Worm (Caenorhabditis elegans): Measurements from ENCODE around the gene F58F9.4.
"Not testable (repeated sequence)": the region's sequence is repeated elsewhere in the genome, so short reads cannot be mapped to it uniquely, and the experiment has no call there.

F58F9.4 gene

DNA sequence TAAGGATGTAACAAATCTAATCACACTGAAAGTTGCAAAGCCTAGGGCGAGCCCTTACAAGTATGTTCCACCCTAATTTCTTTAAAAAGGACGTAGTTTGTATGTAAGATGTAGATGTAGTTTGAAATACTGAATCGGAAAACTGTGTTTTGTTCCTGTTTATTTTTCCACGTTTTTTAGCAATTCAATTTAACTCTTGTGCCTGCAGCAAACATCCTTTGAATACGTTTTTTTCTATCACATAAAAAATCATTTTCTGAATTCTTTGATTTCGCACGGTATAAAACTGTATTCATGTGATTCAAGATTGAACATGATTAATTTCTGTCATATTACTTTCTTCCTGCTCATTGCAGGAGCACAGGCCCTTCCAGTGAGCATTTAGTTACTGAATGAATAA lies 9.2 kb downstream of the F58F9.4 start, which contains the start of gene F58F9.9:
Gene F58F9.9, plus strand, starts transcription at position 301 of the 400 bp plus-strand sequence.
- TF ChIP-seq cog-1 (tag; optimal IDR thresholded peaks at IDR 0.05) (no peak), ref-1 (GFP tag; conservative IDR thresholded peaks at IDR 0.05) (no peak), klf-2 (GFP tag; conservative IDR thresholded peaks at IDR 0.05) (no peak), tab-1 (GFP tag; IDR thresholded peaks at IDR 0.05) (no peak), ztf-23 (GFP tag; IDR thresholded peaks at IDR 0.05) (no peak), ztf-29 (GFP tag; IDR thresholded peaks at IDR 0.05) (no peak), flt-1 (GFP tag; IDR thresholded peaks at IDR 0.05) (no peak), T22C8.4 (GFP tag; IDR thresholded peaks at IDR 0.05) (no peak), med-1 (GFP tag; optimal IDR thresholded peaks at IDR 0.05; ENCODE audit: insufficient read depth) (no peak)

DNA sequence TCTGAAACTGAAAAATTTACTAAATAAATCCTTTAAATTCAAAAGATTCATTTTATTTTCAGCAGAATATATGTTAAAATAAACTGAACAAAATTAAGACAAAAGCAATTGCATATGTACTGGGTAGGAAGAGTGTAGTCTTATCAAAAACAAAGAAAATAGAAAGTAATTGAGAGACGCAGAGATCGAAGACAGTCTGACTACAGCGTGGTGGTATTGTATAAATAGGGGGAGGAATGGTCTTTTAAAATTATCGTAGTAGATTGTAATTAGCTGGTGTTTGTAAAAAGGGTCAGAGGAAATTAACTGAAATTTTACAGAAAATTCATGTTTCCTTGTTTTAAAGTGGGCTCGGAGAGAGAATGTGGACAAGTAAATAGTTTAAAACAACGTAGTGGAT lies 17.7 kb downstream of the F58F9.4 start, which contains the start of gene acox-3:
Gene acox-3, minus strand, starts transcription at position 7 of the 400 bp plus-strand sequence.
- TF ChIP-seq T22C8.4 (GFP tag; IDR thresholded peaks at IDR 0.05) (no peak), flt-1 (GFP tag; IDR thresholded peaks at IDR 0.05) (no peak)

DNA sequence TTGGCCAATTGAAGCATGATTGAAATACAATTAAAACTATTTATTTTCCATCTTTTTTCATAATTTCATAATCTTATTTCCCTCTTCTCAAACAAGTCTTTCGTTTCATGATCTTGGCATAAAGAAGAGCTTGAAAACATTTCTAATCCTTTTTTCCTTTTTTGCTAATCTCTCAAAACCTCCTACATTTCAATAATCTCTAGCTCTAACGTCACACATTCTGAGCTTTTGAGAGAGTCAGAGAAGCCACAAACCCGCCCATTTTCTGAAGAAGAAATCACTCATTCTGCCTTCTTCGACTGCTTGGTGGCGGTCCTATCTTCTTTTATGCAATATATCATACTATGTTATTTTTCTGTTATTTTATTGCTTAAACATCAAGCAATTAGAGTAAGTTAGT lies 18.8 kb downstream of the F58F9.4 start, which contains the start of gene F58F9.1:
Gene F58F9.1, plus strand, starts transcription at position 251 of the 400 bp plus-strand sequence.
- TF ChIP-seq ztf-23 (GFP tag; IDR thresholded peaks at IDR 0.05), result no peak
- TF ChIP-seq tab-1 (GFP tag; IDR thresholded peaks at IDR 0.05), result no peak
- TF ChIP-seq flt-1 (GFP tag; IDR thresholded peaks at IDR 0.05), result no peak
- TF ChIP-seq klf-2 (GFP tag; conservative IDR thresholded peaks at IDR 0.05), result no peak
- no peak for TF ChIP-seq med-1 (GFP tag; optimal IDR thresholded peaks at IDR 0.05; ENCODE audit: insufficient read depth)
- TF ChIP-seq ztf-29 (GFP tag; IDR thresholded peaks at IDR 0.05), result no peak
- TF ChIP-seq T22C8.4 (GFP tag; IDR thresholded peaks at IDR 0.05), result no peak
- no peak for TF ChIP-seq ref-1 (GFP tag; conservative IDR thresholded peaks at IDR 0.05)
- no peak for TF ChIP-seq cog-1 (tag; optimal IDR thresholded peaks at IDR 0.05)

DNA sequence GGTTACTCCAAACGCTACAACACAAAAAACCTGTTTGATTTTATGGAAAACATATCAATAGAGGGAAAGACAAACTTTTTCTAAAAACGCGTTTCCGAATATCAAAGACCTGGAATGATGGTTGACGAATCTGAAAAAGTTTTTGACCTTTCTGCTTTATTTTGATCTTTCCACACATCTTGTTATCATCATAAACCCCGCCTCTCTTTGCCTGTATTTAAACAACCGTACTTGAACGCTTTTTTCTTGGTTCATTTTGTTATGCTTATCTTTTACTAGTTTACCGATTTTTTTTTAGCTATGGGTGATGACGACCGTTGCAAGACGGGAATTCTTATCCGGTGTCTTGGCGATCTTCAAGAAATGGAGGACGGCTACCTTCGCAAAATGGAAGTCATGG lies 22.2 kb downstream of the F58F9.4 start, which contains the start of gene T13A10.2:
Gene T13A10.2, plus strand, starts transcription at position 301 of the 400 bp plus-strand sequence.
- TF ChIP-seq klf-2 (GFP tag; conservative IDR thresholded peaks at IDR 0.05); flt-1 (GFP tag; IDR thresholded peaks at IDR 0.05); tab-1 (GFP tag; IDR thresholded peaks at IDR 0.05): not testable (repeated sequence)

DNA sequence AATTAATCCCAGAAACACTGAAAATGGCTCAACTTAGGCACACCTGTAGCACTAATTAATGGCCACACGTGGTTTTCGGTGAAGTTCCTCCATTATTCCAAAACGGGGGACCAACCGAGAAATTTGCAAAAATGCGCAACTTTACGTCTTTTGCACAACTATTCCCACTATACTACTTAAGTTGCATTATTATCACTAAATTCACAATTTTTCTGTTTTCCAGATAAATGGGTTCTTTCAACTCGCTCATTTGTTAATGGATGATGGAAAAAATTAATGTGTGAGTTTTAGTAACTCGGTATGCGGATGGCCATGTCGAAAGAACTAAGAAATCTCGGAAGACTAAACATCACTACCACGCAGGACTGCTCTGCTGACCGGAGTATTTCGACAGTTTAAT lies 23.8 kb downstream of the F58F9.4 start, which contains the start of gene T13A10.64:
Gene T13A10.64, plus strand, starts transcription at position 301 of the 400 bp plus-strand sequence.
- no peak for TF ChIP-seq ref-1 (GFP tag; conservative IDR thresholded peaks at IDR 0.05)
- no peak for TF ChIP-seq flt-1 (GFP tag; IDR thresholded peaks at IDR 0.05)
- no peak for TF ChIP-seq med-1 (GFP tag; optimal IDR thresholded peaks at IDR 0.05; ENCODE audit: insufficient read depth)

DNA sequence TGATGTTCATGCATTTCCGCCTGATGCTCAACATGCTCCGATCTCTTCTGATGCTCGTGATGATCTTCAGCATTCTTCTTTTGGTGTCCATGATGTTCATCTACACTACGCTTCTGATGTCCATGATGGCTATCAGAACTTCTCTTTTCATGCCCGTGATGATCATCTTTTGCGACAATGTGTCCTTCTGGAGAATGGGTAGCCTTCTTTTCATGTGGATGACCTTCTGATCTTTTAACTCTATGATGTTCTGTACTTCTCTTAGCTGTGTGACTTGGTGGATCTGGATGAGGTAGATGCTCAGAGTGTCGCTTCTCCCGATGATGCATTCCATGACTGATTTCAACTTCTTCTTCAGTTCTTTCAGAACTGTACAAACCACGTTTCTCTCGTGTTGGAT lies 28.1 kb downstream of the F58F9.4 start:
- TF ChIP-seq med-1 (GFP tag; optimal IDR thresholded peaks at IDR 0.05; ENCODE audit: insufficient read depth), result no peak
- no peak for TF ChIP-seq ztf-29 (GFP tag; IDR thresholded peaks at IDR 0.05)
- TF ChIP-seq ztf-23 (GFP tag; IDR thresholded peaks at IDR 0.05), result no peak
- no peak for TF ChIP-seq klf-2 (GFP tag; conservative IDR thresholded peaks at IDR 0.05)

DNA sequence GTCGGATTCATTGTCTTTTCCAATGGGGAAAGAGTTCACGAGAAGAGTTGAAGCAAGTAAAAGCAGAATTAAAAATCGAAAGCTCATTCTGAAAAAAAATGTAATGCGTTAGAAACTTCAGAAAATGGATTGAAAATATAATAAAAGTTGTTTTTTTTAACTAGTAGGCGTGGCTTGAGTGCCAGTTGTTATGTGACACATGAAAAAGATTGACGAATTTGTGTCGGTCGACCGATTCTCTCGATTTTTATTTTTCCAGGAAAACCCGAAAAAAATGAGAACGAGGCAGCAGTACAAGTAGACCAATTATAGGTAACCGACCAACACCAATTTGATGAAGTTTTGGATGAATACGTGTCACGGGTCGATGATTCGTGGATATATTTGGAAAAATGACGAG lies 28.9 kb downstream of the F58F9.4 start, which contains the start of gene nlp-16:
Gene nlp-16, minus strand, starts transcription at position 101 of the 400 bp plus-strand sequence.
- TF ChIP-seq T22C8.4 (GFP tag; IDR thresholded peaks at IDR 0.05) (no peak), klf-2 (GFP tag; conservative IDR thresholded peaks at IDR 0.05) (no peak), ztf-29 (GFP tag; IDR thresholded peaks at IDR 0.05) (no peak)

DNA sequence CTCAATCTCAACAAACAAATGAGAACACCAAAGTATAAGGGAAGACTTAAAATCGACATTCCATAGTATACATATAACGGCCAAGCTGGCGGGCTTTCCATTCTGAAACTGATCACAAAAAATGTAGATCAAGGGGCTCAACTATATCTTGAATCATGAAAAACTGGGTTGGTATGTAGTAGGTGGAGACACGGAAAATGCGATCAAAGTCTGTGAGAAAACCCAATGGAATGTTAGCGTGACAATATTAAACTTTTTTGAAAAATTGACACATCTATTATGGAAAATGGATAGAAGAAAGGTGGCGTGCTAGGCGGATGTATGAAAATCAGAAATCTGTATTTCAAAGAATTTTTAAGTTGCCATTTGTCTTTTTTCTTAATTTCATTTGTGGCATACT lies 32.4 kb downstream of the F58F9.4 start, which contains the start of gene srv-28:
Gene srv-28, minus strand, starts transcription at position 101 of the 400 bp plus-strand sequence.
- TF ChIP-seq cog-1 (tag; optimal IDR thresholded peaks at IDR 0.05), result no peak

DNA sequence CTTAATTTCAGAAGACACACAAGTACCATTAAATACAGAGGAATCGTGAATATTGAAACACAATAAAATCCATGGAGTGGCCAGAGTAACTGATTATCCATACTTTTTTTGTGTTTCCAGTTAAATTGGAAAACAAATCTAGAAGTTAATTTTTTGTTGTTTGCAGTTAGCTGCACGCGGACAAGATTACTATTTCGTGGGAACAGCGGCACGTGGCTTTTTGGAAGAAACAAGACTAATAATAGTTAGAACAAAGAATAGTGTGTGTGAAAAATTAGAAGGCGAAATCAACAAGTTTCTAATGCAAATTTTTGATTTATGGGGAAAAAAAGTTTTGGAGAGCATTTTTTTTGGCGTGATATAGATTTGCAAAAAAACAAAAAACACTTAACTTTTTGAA lies 35.7 kb downstream of the F58F9.4 start, which contains the start of gene srv-29:
Gene srv-29, minus strand, starts transcription at position 101 of the 400 bp plus-strand sequence.
- no peak for TF ChIP-seq T22C8.4 (GFP tag; IDR thresholded peaks at IDR 0.05)
- TF ChIP-seq flt-1 (GFP tag; IDR thresholded peaks at IDR 0.05), result no peak
- TF ChIP-seq ztf-29 (GFP tag; IDR thresholded peaks at IDR 0.05), result no peak
- TF ChIP-seq tab-1 (GFP tag; IDR thresholded peaks at IDR 0.05), result no peak
- TF ChIP-seq ztf-23 (GFP tag; IDR thresholded peaks at IDR 0.05), result no peak
- no peak for TF ChIP-seq cog-1 (tag; optimal IDR thresholded peaks at IDR 0.05)
- TF ChIP-seq med-1 (GFP tag; optimal IDR thresholded peaks at IDR 0.05; ENCODE audit: insufficient read depth), result no peak
- TF ChIP-seq klf-2 (GFP tag; conservative IDR thresholded peaks at IDR 0.05), result no peak
- TF ChIP-seq ref-1 (GFP tag; conservative IDR thresholded peaks at IDR 0.05), result no peak

DNA sequence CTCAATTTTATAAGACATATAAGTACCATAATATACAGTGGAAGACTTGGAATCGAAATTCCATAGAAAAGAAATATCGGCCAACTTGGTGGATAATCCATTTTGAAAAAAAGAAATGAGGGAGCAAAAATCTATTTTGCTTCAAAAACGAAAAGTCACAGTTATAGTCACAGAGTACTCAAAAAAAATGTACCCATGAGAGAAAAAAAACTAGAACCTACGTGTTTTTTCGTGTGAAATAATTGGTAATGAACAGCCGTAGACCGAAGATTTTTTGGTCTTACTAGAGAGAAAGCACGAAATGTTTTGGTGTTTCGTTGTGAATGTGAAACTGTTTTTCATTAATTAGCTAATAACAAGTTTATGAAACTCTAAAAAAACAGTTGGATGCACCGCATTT lies 38.5 kb downstream of the F58F9.4 start, which contains the start of gene srv-30:
Gene srv-30, minus strand, starts transcription at position 101 of the 400 bp plus-strand sequence.
- no peak for TF ChIP-seq ref-1 (GFP tag; conservative IDR thresholded peaks at IDR 0.05)
- TF ChIP-seq ztf-23 (GFP tag; IDR thresholded peaks at IDR 0.05), result no peak
- TF ChIP-seq med-1 (GFP tag; optimal IDR thresholded peaks at IDR 0.05; ENCODE audit: insufficient read depth), result no peak
- TF ChIP-seq cog-1 (tag; optimal IDR thresholded peaks at IDR 0.05), result no peak
- TF ChIP-seq ztf-29 (GFP tag; IDR thresholded peaks at IDR 0.05), result no peak
- TF ChIP-seq T22C8.4 (GFP tag; IDR thresholded peaks at IDR 0.05), result no peak

DNA sequence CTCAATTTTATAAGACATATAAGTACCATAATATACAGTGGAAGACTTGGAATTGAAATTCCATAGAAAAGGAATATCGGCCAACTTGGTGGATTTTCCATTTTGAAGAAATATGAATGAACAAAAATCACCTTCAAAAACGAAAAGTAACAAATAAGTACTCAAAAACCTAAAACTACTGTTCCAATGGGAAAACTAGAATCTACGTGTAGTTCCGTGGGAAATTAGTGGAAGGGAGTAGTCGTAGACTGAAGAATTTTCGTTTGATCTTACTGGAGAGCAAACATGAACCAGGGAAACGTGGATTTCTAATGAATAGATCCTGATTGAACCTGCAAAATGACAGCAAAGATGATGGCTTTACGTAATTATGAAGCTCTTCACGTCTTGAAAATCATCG lies 41.1 kb downstream of the F58F9.4 start, which contains the start of gene srv-31:
Gene srv-31, minus strand, starts transcription at position 101 of the 400 bp plus-strand sequence.
- TF ChIP-seq flt-1 (GFP tag; IDR thresholded peaks at IDR 0.05) (no peak), T22C8.4 (GFP tag; IDR thresholded peaks at IDR 0.05) (no peak), klf-2 (GFP tag; conservative IDR thresholded peaks at IDR 0.05) (no peak), ztf-23 (GFP tag; IDR thresholded peaks at IDR 0.05) (no peak), med-1 (GFP tag; optimal IDR thresholded peaks at IDR 0.05; ENCODE audit: insufficient read depth) (no peak), tab-1 (GFP tag; IDR thresholded peaks at IDR 0.05) (no peak), ztf-29 (GFP tag; IDR thresholded peaks at IDR 0.05) (no peak), ref-1 (GFP tag; conservative IDR thresholded peaks at IDR 0.05) (no peak)
